Worm (Caenorhabditis elegans) whole organism, young adult: ENCODE results near the gene fbxa-154.
A peak's percentile ranks its signal among the peaks of the same experiment; 100 is the strongest.

Experiments
- B0019.2 ChIP-seq: fragments of 200-800 bp; sonication (Bioruptor generic); conservative IDR thresholded peaks from 2 replicates; pipeline ENCODE4 v1.3.6; 2022; ENCODE audit warnings: missing genetic modification reagents, missing genetic modification characterization, missing compliant biosample characterization
- B0035.1 ChIP-seq: sonication (generic microtip); optimal IDR thresholded peaks from 2 replicates; lab custom pipeline; 2016; ENCODE audit warnings: missing genetic modification characterization, mild to moderate bottlenecking, missing compliant biosample characterization, missing genotype, missing genetic modification reagents
- B0336.3 ChIP-seq: fragments of 200-800 bp; sonication (Bioruptor generic); IDR thresholded peaks from 2 replicates; pipeline ENCODE4 v1.3.6; 2022; ENCODE audit warnings: missing genetic modification characterization, missing compliant biosample characterization
- F37B4.10 ChIP-seq: fragments of 200-800 bp; sonication (Bioruptor generic); IDR thresholded peaks from 2 replicates; pipeline ENCODE4 v1.3.6; 2022; ENCODE audit warnings: missing genetic modification characterization, missing compliant biosample characterization
- F39B2.1 ChIP-seq: fragments of 200-800 bp; sonication (Bioruptor generic); IDR thresholded peaks from 2 replicates; pipeline ENCODE4 v1.3.6; 2022; ENCODE audit warnings: missing genetic modification reagents, missing genetic modification characterization, missing compliant biosample characterization
- F49E8.2 ChIP-seq: sonication (generic microtip); optimal IDR thresholded peaks from 3 replicates; lab custom pipeline; 2017; ENCODE audit warnings: missing genetic modification characterization, mild to moderate bottlenecking, missing compliant biosample characterization, antibody characterized with exemption, moderate library complexity; ENCODE audit not compliant: insufficient read depth
- F57C9.4 ChIP-seq: sonication (generic microtip); optimal IDR thresholded peaks from 2 replicates; lab custom pipeline; 2017; ENCODE audit warnings: mild to moderate bottlenecking, missing genetic modification characterization, missing compliant biosample characterization
- K11D2.4 ChIP-seq: fragments of 200-800 bp; sonication (Bioruptor generic); IDR thresholded peaks from 2 replicates; pipeline ENCODE4 v1.3.6; 2022; ENCODE audit warnings: missing genetic modification reagents, missing genetic modification characterization, missing compliant biosample characterization
- Y67H2A.10 ChIP-seq: fragments of 200-800 bp; sonication (Bioruptor generic); conservative IDR thresholded peaks from 2 replicates; pipeline ENCODE4 v1.3.6; 2022; ENCODE audit warnings: missing genetic modification reagents, missing genetic modification characterization, missing compliant biosample characterization
- ama-1 ChIP-seq, 3 experiments: fragments of 150-350 bp in 1 of 3; sonication (generic microtip) in 2 of 3; optimal IDR thresholded peaks; 2 replicates each; lab custom pipeline; 2014 to 2018; ENCODE audit warnings: missing biosample characterization in 2 of 3, missing genetic modification characterization in 2 of 3, missing genetic modification reagents in 2 of 3
- athp-1 ChIP-seq: sonication (generic microtip); optimal IDR thresholded peaks from 2 replicates; lab custom pipeline; 2017; ENCODE audit warnings: mild to moderate bottlenecking, missing genetic modification characterization, missing compliant biosample characterization
- attf-3 ChIP-seq: fragments of 200-800 bp; sonication (Bioruptor generic); conservative IDR thresholded peaks from 2 replicates; pipeline ENCODE4 v1.3.6; 2022; ENCODE audit warnings: missing genetic modification reagents, missing genetic modification characterization, missing compliant biosample characterization
- ceh-58 ChIP-seq: fragments of 200-800 bp; sonication (Bioruptor generic); IDR thresholded peaks from 2 replicates; pipeline ENCODE4 v1.3.6; 2022; ENCODE audit warnings: missing genetic modification characterization, missing compliant biosample characterization
- ceh-79 ChIP-seq: sonication (generic microtip); optimal IDR thresholded peaks from 2 replicates; lab custom pipeline; 2017; ENCODE audit warnings: mild to moderate bottlenecking, missing genetic modification characterization, missing compliant biosample characterization
- dox-1 ChIP-seq: fragments of 200-800 bp; sonication (Bioruptor generic); IDR thresholded peaks from 2 replicates; pipeline ENCODE4 v1.3.6; 2022; ENCODE audit warnings: missing genetic modification reagents, missing genetic modification characterization, missing compliant biosample characterization
- efl-1 ChIP-seq: fragments of 150-350 bp; optimal IDR thresholded peaks from 2 replicates; lab custom pipeline; 2014; ENCODE audit warnings: missing biosample characterization, missing genetic modification reagents, missing genetic modification characterization
- egl-44 ChIP-seq: fragments of 200-800 bp; sonication (Bioruptor generic); IDR thresholded peaks from 2 replicates; pipeline ENCODE4 v1.3.6; 2022; ENCODE audit warnings: missing genetic modification reagents, missing genetic modification characterization, missing compliant biosample characterization
- egrh-3 ChIP-seq: fragments of 200-800 bp; sonication (Bioruptor generic); IDR thresholded peaks from 2 replicates; pipeline ENCODE4 v1.3.6; 2022; ENCODE audit warnings: missing genetic modification reagents, missing genetic modification characterization, missing compliant biosample characterization
- ekl-4 ChIP-seq: fragments of 200-800 bp; sonication (Bioruptor generic); IDR thresholded peaks from 2 replicates; pipeline ENCODE4 v1.3.6; 2022; ENCODE audit warnings: missing genetic modification reagents, missing genetic modification characterization, missing compliant biosample characterization
- fkh-3 ChIP-seq: sonication (generic microtip); optimal IDR thresholded peaks from 2 replicates; lab custom pipeline; 2016; ENCODE audit warnings: mild to moderate bottlenecking, missing genetic modification characterization, missing compliant biosample characterization
- hlh-12 ChIP-seq: sonication (generic microtip); optimal IDR thresholded peaks from 2 replicates; lab custom pipeline; 2016; ENCODE audit warnings: missing genetic modification characterization, missing compliant biosample characterization
- hrde-1 ChIP-seq: sonication (generic microtip); optimal IDR thresholded peaks from 2 replicates; lab custom pipeline; 2016; ENCODE audit warnings: missing genetic modification characterization, mild to moderate bottlenecking, missing compliant biosample characterization, moderate library complexity, missing genotype, missing genetic modification reagents, borderline replicate concordance
- hsf-1 ChIP-seq: fragments of 200-800 bp; sonication (Bioruptor generic); IDR thresholded peaks from 2 replicates; pipeline ENCODE4 v1.3.6; 2022; ENCODE audit warnings: missing genetic modification reagents, missing genetic modification characterization, missing compliant biosample characterization
- let-526 ChIP-seq: fragments of 200-800 bp; sonication (Bioruptor generic); IDR thresholded peaks from 2 replicates; pipeline ENCODE4 v1.3.6; 2022; ENCODE audit warnings: missing genetic modification reagents, missing genetic modification characterization, missing compliant biosample characterization
- let-607 ChIP-seq, 2 experiments: fragments of 200-800 bp in 1 of 2; sonication (Bioruptor generic) in 1 of 2; sonication (generic microtip) in 1 of 2; optimal IDR thresholded peaks; 2 replicates each; lab custom pipeline; 2016 to 2018; ENCODE audit warnings: mild to moderate bottlenecking in 2 of 2, missing compliant biosample characterization in 2 of 2, missing genetic modification characterization in 2 of 2, moderate library complexity in 2 of 2, missing genotype in 1 of 2
- lin-26 ChIP-seq: fragments of 200-800 bp; sonication (Bioruptor generic); IDR thresholded peaks from 2 replicates; pipeline ENCODE4 v1.3.6; 2022; ENCODE audit warnings: missing genetic modification reagents, missing genetic modification characterization, missing compliant biosample characterization
- lin-54 ChIP-seq: fragments of 200-800 bp; sonication (Bioruptor generic); optimal IDR thresholded peaks from 2 replicates; lab custom pipeline; 2018; ENCODE audit warnings: mild to moderate bottlenecking, missing genetic modification characterization, missing compliant biosample characterization
- lir-1 ChIP-seq: fragments of 200-800 bp; sonication (Bioruptor generic); conservative IDR thresholded peaks from 2 replicates; pipeline ENCODE4 v1.3.6; 2022; ENCODE audit warnings: missing genetic modification reagents, missing genetic modification characterization, missing compliant biosample characterization
- lsl-1 ChIP-seq: fragments of 200-800 bp; sonication (Bioruptor generic); optimal IDR thresholded peaks from 2 replicates; lab custom pipeline; 2018; ENCODE audit warnings: mild to moderate bottlenecking, missing genetic modification characterization, moderate library complexity, missing compliant biosample characterization
- mcd-1 ChIP-seq: fragments of 200-800 bp; sonication (Bioruptor generic); IDR thresholded peaks from 2 replicates; pipeline ENCODE4 v1.3.6; 2022; ENCODE audit warnings: missing genetic modification reagents, missing genetic modification characterization, missing compliant biosample characterization
- mes-4 ChIP-seq: sonication (generic microtip); optimal IDR thresholded peaks from 2 replicates; lab custom pipeline; 2016; ENCODE audit warnings: missing genotype, missing genetic modification characterization, missing compliant biosample characterization
- nfya-1 ChIP-seq: sonication (generic microtip); optimal IDR thresholded peaks from 2 replicates; lab custom pipeline; 2017; ENCODE audit warnings: antibody characterized with exemption, missing compliant biosample characterization, missing genetic modification characterization, borderline replicate concordance; ENCODE audit not compliant: insufficient read depth
- nfya-2 ChIP-seq: fragments of 200-800 bp; sonication (Bioruptor generic); IDR thresholded peaks from 2 replicates; pipeline ENCODE4 v1.3.6; 2022; ENCODE audit warnings: missing genetic modification reagents, missing genetic modification characterization, missing compliant biosample characterization
- nfyb-1 ChIP-seq: fragments of 200-800 bp; sonication (Bioruptor generic); IDR thresholded peaks from 2 replicates; pipeline ENCODE4 v1.3.6; 2022; ENCODE audit warnings: missing genetic modification reagents, missing genetic modification characterization, missing compliant biosample characterization
- nhr-120 ChIP-seq: fragments of 200-800 bp; sonication (Bioruptor generic); IDR thresholded peaks from 2 replicates; pipeline ENCODE4 v1.3.6; 2022; ENCODE audit warnings: missing genetic modification characterization, missing compliant biosample characterization
- nhr-27 ChIP-seq: fragments of 200-800 bp; sonication (Bioruptor generic); optimal IDR thresholded peaks from 2 replicates; lab custom pipeline; 2018; ENCODE audit warnings: mild to moderate bottlenecking, missing genetic modification characterization, moderate library complexity, missing compliant biosample characterization
- nhr-90 ChIP-seq: sonication (generic microtip); optimal IDR thresholded peaks from 2 replicates; lab custom pipeline; 2016; ENCODE audit warnings: missing genotype, mild to moderate bottlenecking, missing genetic modification characterization, missing compliant biosample characterization
- pbrm-1 ChIP-seq: fragments of 200-800 bp; sonication (Bioruptor generic); IDR thresholded peaks from 2 replicates; pipeline ENCODE4 v1.3.6; 2022; ENCODE audit warnings: missing genetic modification reagents, missing genetic modification characterization, missing compliant biosample characterization
- pha-4 ChIP-seq: fragments of 150-350 bp; sonication (generic microtip); optimal IDR thresholded peaks from 2 replicates; lab custom pipeline; 2014; ENCODE audit warnings: missing biosample characterization, missing genetic modification reagents, missing genetic modification characterization
- snpc-3.4 ChIP-seq: sonication (generic microtip); optimal IDR thresholded peaks from 2 replicates; lab custom pipeline; 2017; ENCODE audit warnings: missing genetic modification characterization, mild to moderate bottlenecking, missing compliant biosample characterization, antibody characterized with exemption, moderate library complexity, missing genotype, missing genetic modification reagents
- sptf-2 ChIP-seq: fragments of 200-800 bp; sonication (Bioruptor generic); optimal IDR thresholded peaks from 2 replicates; lab custom pipeline; 2018; ENCODE audit warnings: mild to moderate bottlenecking, missing genetic modification characterization, missing compliant biosample characterization
- tbp1 ChIP-seq: fragments of 200-800 bp; sonication (Bioruptor generic); optimal IDR thresholded peaks from 2 replicates; lab custom pipeline; 2018; ENCODE audit warnings: mild to moderate bottlenecking, missing genetic modification characterization, missing compliant biosample characterization
- unc-62 ChIP-seq: fragments of 150-350 bp; optimal IDR thresholded peaks from 2 replicates; lab custom pipeline; 2014; ENCODE audit warnings: missing biosample characterization, missing genetic modification reagents, missing genetic modification characterization
- zfh-2 ChIP-seq: fragments of 200-800 bp; sonication (Bioruptor generic); conservative IDR thresholded peaks from 2 replicates; pipeline ENCODE4 v1.3.6; 2022; ENCODE audit warnings: missing genetic modification reagents, missing genetic modification characterization, missing compliant biosample characterization
- zim-3 ChIP-seq: sonication (generic microtip); optimal IDR thresholded peaks from 2 replicates; lab custom pipeline; 2017; ENCODE audit warnings: mild to moderate bottlenecking, missing genetic modification characterization, moderate library complexity, missing compliant biosample characterization
- ztf-25 ChIP-seq: fragments of 200-800 bp; sonication (Bioruptor generic); IDR thresholded peaks from 2 replicates; pipeline ENCODE4 v1.3.6; 2022; ENCODE audit warnings: missing genetic modification reagents, missing genetic modification characterization, missing compliant biosample characterization
- ztf-6 ChIP-seq: fragments of 200-800 bp; sonication (Bioruptor generic); IDR thresholded peaks from 2 replicates; pipeline ENCODE4 v1.3.6; 2022; ENCODE audit warnings: missing genetic modification reagents, missing genetic modification characterization, missing compliant biosample characterization

fbxa-154 gene

DNA sequence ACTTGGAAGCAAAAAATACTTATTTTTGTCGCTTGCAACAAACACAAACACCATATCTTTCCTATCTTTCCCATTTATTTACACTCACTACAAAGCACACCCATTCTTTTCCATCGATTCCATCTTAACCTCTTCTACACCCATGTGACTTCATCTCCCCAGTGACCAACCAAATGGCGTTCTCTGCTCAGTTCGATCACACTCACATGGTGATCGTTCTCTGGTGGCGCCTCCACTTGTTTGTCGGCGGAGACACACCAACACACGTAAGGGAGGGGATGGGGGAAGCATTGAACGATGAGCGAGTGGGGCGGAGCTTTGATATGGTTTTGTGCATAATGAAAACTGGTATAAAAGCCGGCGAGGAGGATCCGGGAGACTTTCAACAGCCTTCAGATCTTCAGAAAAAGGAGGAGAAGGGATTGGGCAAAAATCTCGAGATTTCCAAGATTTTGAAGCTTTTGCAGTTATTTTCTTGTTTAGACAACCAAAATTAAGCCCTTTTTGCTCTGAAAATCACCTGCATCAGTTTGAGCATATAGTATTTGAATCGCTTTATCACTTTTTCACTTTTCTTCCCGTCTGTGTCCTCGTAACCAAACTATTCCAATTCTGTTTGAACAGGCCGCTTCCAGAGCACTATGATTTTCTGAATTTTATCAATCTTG, 38.3 kb downstream of the fbxa-154 start (continued):
- TF ChIP-seq lir-1 (GFP tag; lab: Robert Waterston, UW) (peak; percentile 54; the same call in 1 of the 2 replicates), pbrm-1 (GFP tag; lab: Robert Waterston, UW) (no peak), B0019.2 (GFP tag; lab: Robert Waterston, UW) (0 out of 2 replicates have a peak, but pooled peaks have one; percentile 30), ama-1 (optimal IDR thresholded peaks at IDR 0.05; lab: Kevin White, UChicago) (peak; percentile 96), ama-1 (GFP tag; optimal IDR thresholded peaks at IDR 0.05; lab: Kevin White, UChicago) (no peak), nfyb-1 (GFP tag; lab: Robert Waterston, UW) (0 out of 2 replicates have a peak, but pooled peaks have one; percentile 15), fkh-3 (tag; lab: Kevin White, UChicago) (no peak), B0035.1 (tag; lab: Kevin White, UChicago) (no peak), nhr-120 (GFP tag; lab: Robert Waterston, UW) (no peak), K11D2.4 (GFP tag; lab: Robert Waterston, UW) (peak; percentile 61; the same call in 1 of the 2 replicates), egl-44 (GFP tag; lab: Robert Waterston, UW) (peak; percentile 52; the same call in 1 of the 2 replicates), nfya-1 (no peak), ztf-6 (GFP tag; lab: Robert Waterston, UW) (0 out of 2 replicates have a peak, but pooled peaks have one; percentile 16), pha-4 (tag; lab: Kevin White, UChicago) (no peak), dox-1 (GFP tag; lab: Robert Waterston, UW) (no peak; the same call in 1 of the 2 replicates), F39B2.1 (no peak), ekl-4 (GFP tag; lab: Robert Waterston, UW) (no peak), unc-62 (GFP tag; lab: Kevin White, UChicago) (no peak), zim-3 (tag; lab: Kevin White, UChicago) (no peak), athp-1 (tag; lab: Kevin White, UChicago) (no peak), egrh-3 (GFP tag; lab: Robert Waterston, UW) (no peak), ceh-58 (GFP tag; lab: Robert Waterston, UW) (no peak), lin-54 (peak; percentile 37), sptf-2 (no peak), F57C9.4 (no peak), B0336.3 (peak; percentile 40; the same call in 1 of the 2 replicates), hrde-1 (tag; lab: Kevin White, UChicago) (no peak), mes-4 (tag; lab: Kevin White, UChicago) (no peak), snpc-3.4 (tag; lab: Kevin White, UChicago) (no peak), hsf-1 (no peak), ztf-25 (GFP tag; lab: Robert Waterston, UW) (no peak), efl-1 (GFP tag; lab: Kevin White, UChicago) (no peak), tbp1 (GFP tag; lab: Kevin White, UChicago) (peak; percentile 49), nhr-27 (no peak), lin-26 (GFP tag; lab: Robert Waterston, UW) (0 out of 2 replicates have a peak, but pooled peaks have one; percentile 50), hlh-12 (tag; lab: Kevin White, UChicago) (no peak), nfya-2 (no peak), let-607 (tag; optimal IDR thresholded peaks at IDR 0.05; lab: Kevin White, UChicago) (no peak), F49E8.2 (no peak), let-526 (0 out of 2 replicates have a peak, but pooled peaks have one; percentile 55), attf-3 (GFP tag; lab: Robert Waterston, UW) (no peak), Y67H2A.10 (GFP tag; lab: Robert Waterston, UW) (no peak), F37B4.10 (GFP tag; lab: Robert Waterston, UW) (no peak), nhr-90 (tag; lab: Kevin White, UChicago) (no peak), zfh-2 (GFP tag; lab: Robert Waterston, UW) (peak; percentile 64; the same call in 1 of the 2 replicates), mcd-1 (GFP tag; lab: Robert Waterston, UW) (0 out of 2 replicates have a peak, but pooled peaks have one; percentile 4), ceh-79 (tag; lab: Kevin White, UChicago) (no peak), lsl-1 (GFP tag; lab: Kevin White, UChicago) (no peak)
